Fruit fly (Drosophila melanogaster): Measurements from ENCODE around the gene SIDL.

dm6 chr3R:15249735-15250134, 31.1 kb upstream of the SIDL start, which contains the start of gene CG42404:
- no peak for TF ChIP-seq pad (GFP tag; optimal IDR thresholded peaks at IDR 0.05)
- TF ChIP-seq kay (GFP tag; ENCODE audit: borderline replicate concordance): no peak
- no peak for TF ChIP-seq CG1620 (GFP tag; optimal IDR thresholded peaks at IDR 0.05)
- TF ChIP-seq bab1 (GFP tag; optimal IDR thresholded peaks at IDR 0.05): no peak
- no peak for TF ChIP-seq CG11617 (GFP tag; optimal IDR thresholded peaks at IDR 0.05)
- TF ChIP-seq cic (GFP tag; optimal IDR thresholded peaks at IDR 0.05): no peak

All from whole organism, adult.